Fruit fly (Drosophila melanogaster) whole organism, prepupa: ENCODE data around the gene CG15773.

Experiments used
- CG11762 ChIP-seq: fragments of 200-800 bp; sonication (Bioruptor generic); optimal IDR thresholded peaks from 3 replicates; lab custom pipeline; 2016; ENCODE audit warnings: missing biosample characterization, missing genetic modification characterization; ENCODE audit not compliant: insufficient read depth
- CG1621 ChIP-seq: fragments of 200-800 bp; sonication (Bioruptor generic); optimal IDR thresholded peaks from 3 replicates; lab custom pipeline; 2018; ENCODE audit warnings: missing biosample characterization, mild to moderate bottlenecking, missing genetic modification characterization
- Hr39 ChIP-seq: fragments of 200-800 bp; sonication (Bioruptor generic); optimal IDR thresholded peaks from 2 replicates; lab custom pipeline; 2016; ENCODE audit warnings: missing biosample characterization, missing genetic modification characterization

DNA sequence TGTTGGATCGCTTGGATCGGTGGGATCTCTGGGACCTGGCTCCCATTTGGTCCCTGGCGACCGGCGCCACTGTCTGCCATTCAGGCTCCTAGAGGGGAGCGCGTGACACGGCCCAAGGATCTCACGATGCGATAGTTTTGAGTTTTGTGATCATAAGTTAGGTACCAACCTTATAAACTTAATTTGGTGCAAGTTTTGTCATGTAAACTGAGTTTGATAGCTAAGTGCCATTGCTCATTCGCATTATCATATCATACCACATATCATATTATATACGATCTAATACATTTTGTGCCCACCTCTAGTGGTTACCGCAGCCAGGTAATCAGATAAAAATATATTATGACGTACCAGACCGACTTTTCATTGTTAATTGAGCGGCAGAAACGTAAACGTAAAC is 36.6 kb upstream of the CG15773 start:
- TF ChIP-seq CG1621 (tag; lab: Kevin White, UChicago) (no peak), Hr39 (GFP tag; lab: Kevin White, UChicago) (no peak), CG11762 (GFP tag; lab: Kevin White, UChicago) (no peak)
